Fruit fly (Drosophila melanogaster): ENCODE results near the gene CG14238.

dm6 chr3R:26425005-26425404, 33.0 kb upstream of the CG14238 start, which contains the start of gene CG6503:
- TF ChIP-seq Lpt (GFP tag; optimal IDR thresholded peaks at IDR 0.05) (no peak), dac (GFP tag; optimal IDR thresholded peaks at IDR 0.05) (no peak), Blimp-1 (GFP tag; optimal IDR thresholded peaks at IDR 0.05) (no peak), achi (GFP tag; optimal IDR thresholded peaks at IDR 0.05) (no peak), Met (GFP tag; optimal IDR thresholded peaks at IDR 0.05) (no peak), OdsH (GFP tag; optimal IDR thresholded peaks at IDR 0.05) (no peak), CG1621 (tag; optimal IDR thresholded peaks at IDR 0.05) (no peak), CG7368 (GFP tag; optimal IDR thresholded peaks at IDR 0.05) (no peak), CG31627 (GFP tag; optimal IDR thresholded peaks at IDR 0.05) (no peak), CG9139 (GFP tag; optimal IDR thresholded peaks at IDR 0.05) (no peak), CG8319 (GFP tag; optimal IDR thresholded peaks at IDR 0.05) (no peak)
